Worm (Caenorhabditis elegans) whole organism, L4 larva: ENCODE measurements around the gene spin-3.

Source experiments
- nhr-237 ChIP-seq: sonication (generic microtip); optimal IDR thresholded peaks from 2 replicates; lab custom pipeline; 2017; ENCODE audit warnings: missing biosample characterization, missing genetic modification characterization
- snpc-4 ChIP-seq: fragments of 150-350 bp; optimal IDR thresholded peaks from 2 replicates; lab custom pipeline; 2014; ENCODE audit warnings: missing biosample characterization, missing genetic modification characterization

ce11 chrX:13159890-13160289 lies 29.8 kb downstream of the spin-3 start:
- TF ChIP-seq snpc-4 (no peak), nhr-237 (tag; lab: Kevin White, UChicago) (no peak)
